Fruit fly (Drosophila melanogaster) whole organism, embryonic: Measurements from ENCODE around the gene CG8668.
A peak's percentile ranks its signal among the peaks of the same experiment; 100 is the strongest.

ENCODE experiments used
- CG1024 ChIP-seq: fragments of 200-800 bp; sonication (Bioruptor generic); IDR thresholded peaks from 2 replicates; pipeline ENCODE4 v1.3.6; 2022; ENCODE audit warnings: missing biosample characterization, missing genetic modification characterization
- CG10979 ChIP-seq: fragments of 200-800 bp; sonication (Bioruptor generic); optimal IDR thresholded peaks from 2 replicates; lab custom pipeline; 2018; ENCODE audit warnings: missing biosample characterization, mild to moderate bottlenecking, missing genetic modification characterization, moderate library complexity
- CG12299 ChIP-seq: fragments of 200-800 bp; sonication (Bioruptor generic); optimal IDR thresholded peaks from 2 replicates; lab custom pipeline; 2018; ENCODE audit warnings: missing biosample characterization, mild to moderate bottlenecking, missing genetic modification characterization
- CG15479 ChIP-seq: fragments of 200-800 bp; sonication (Bioruptor generic); optimal IDR thresholded peaks from 3 replicates; lab custom pipeline; 2019; ENCODE audit warnings: missing biosample characterization, mild to moderate bottlenecking, missing genetic modification characterization, moderate library complexity
- CG1647 ChIP-seq: fragments of 200-800 bp; sonication (Bioruptor generic); optimal IDR thresholded peaks from 3 replicates; lab custom pipeline; 2016; ENCODE audit warnings: missing biosample characterization, missing genetic modification characterization
- CG17385 ChIP-seq: fragments of 200-800 bp; sonication (Bioruptor generic); optimal IDR thresholded peaks from 3 replicates; lab custom pipeline; 2018; ENCODE audit warnings: missing biosample characterization, mild to moderate bottlenecking, missing genetic modification characterization
- CG1832 ChIP-seq: fragments of 200-800 bp; sonication (Bioruptor generic); optimal IDR thresholded peaks from 2 replicates; lab custom pipeline; 2017; ENCODE audit warnings: missing biosample characterization, mild to moderate bottlenecking, missing genetic modification characterization, inconsistent platforms
- CG2199 ChIP-seq: fragments of 200-800 bp; sonication (Bioruptor generic); IDR thresholded peaks from 3 replicates; pipeline ENCODE4 v1.3.6; 2022; ENCODE audit warnings: missing biosample characterization, missing genetic modification characterization
- CG30431 ChIP-seq: fragments of 200-800 bp; sonication (Bioruptor generic); optimal IDR thresholded peaks from 2 replicates; lab custom pipeline; 2017; ENCODE audit warnings: missing biosample characterization, missing genetic modification characterization
- CG3163 ChIP-seq: fragments of 200-800 bp; sonication (Bioruptor generic); optimal IDR thresholded peaks from 3 replicates; lab custom pipeline; 2016; ENCODE audit warnings: missing biosample characterization, missing genetic modification characterization
- CG3838 ChIP-seq: fragments of 200-800 bp; sonication (Bioruptor generic); optimal IDR thresholded peaks from 3 replicates; lab custom pipeline; 2016; ENCODE audit warnings: missing biosample characterization, missing genetic modification characterization
- CG4282 ChIP-seq: fragments of 200-800 bp; sonication (Bioruptor generic); optimal IDR thresholded peaks from 2 replicates; lab custom pipeline; 2016; ENCODE audit warnings: missing biosample characterization, missing genetic modification characterization
- CG4707 ChIP-seq: fragments of 200-800 bp; sonication (Bioruptor generic); optimal IDR thresholded peaks from 2 replicates; lab custom pipeline; 2018; ENCODE audit warnings: missing biosample characterization, mild to moderate bottlenecking, missing genetic modification characterization, moderate library complexity
- CG5953 ChIP-seq: fragments of 200-800 bp; sonication (Bioruptor generic); IDR thresholded peaks from 2 replicates; pipeline ENCODE4 v1.3.6; 2022; ENCODE audit warnings: missing biosample characterization, missing genetic modification characterization
- CG6254 ChIP-seq: fragments of 200-800 bp; sonication (Bioruptor generic); optimal IDR thresholded peaks from 3 replicates; lab custom pipeline; 2017; ENCODE audit warnings: mild to moderate bottlenecking, missing biosample characterization, missing genetic modification reagents, missing genetic modification characterization
- CG7556 ChIP-seq: fragments of 200-800 bp; sonication (Bioruptor generic); optimal IDR thresholded peaks from 2 replicates; lab custom pipeline; 2017; ENCODE audit warnings: missing biosample characterization, mild to moderate bottlenecking, missing genetic modification characterization
- CG9437 ChIP-seq: fragments of 200-800 bp; sonication (Bioruptor generic); optimal IDR thresholded peaks from 2 replicates; lab custom pipeline; 2018; ENCODE audit warnings: missing biosample characterization, mild to moderate bottlenecking, missing genetic modification characterization
- CHES-1-like ChIP-seq: fragments of 200-800 bp; sonication (Bioruptor generic); optimal IDR thresholded peaks from 2 replicates; lab custom pipeline; 2016; ENCODE audit warnings: missing biosample characterization, missing genetic modification characterization
- Camta ChIP-seq: fragments of 200-800 bp; sonication (Bioruptor generic); optimal IDR thresholded peaks from 2 replicates; lab custom pipeline; 2016; ENCODE audit warnings: missing biosample characterization, missing genetic modification characterization
- CrebB ChIP-seq: fragments of 200-800 bp; sonication (Bioruptor generic); optimal IDR thresholded peaks from 3 replicates; lab custom pipeline; 2018; ENCODE audit warnings: missing biosample characterization, mild to moderate bottlenecking, missing genetic modification characterization
- Dref ChIP-seq: fragments of 200-800 bp; sonication (Bioruptor generic); IDR thresholded peaks from 2 replicates; pipeline ENCODE4 v1.3.6; 2022; ENCODE audit warnings: missing biosample characterization, missing genetic modification characterization
- E2f2 ChIP-seq: fragments of 200-800 bp; sonication (Bioruptor generic); IDR thresholded peaks from 2 replicates; pipeline ENCODE4 v1.3.6; 2022; ENCODE audit warnings: missing biosample characterization, missing genetic modification characterization
- Hr3 ChIP-seq: fragments of 200-800 bp; sonication (Bioruptor generic); optimal IDR thresholded peaks from 3 replicates; lab custom pipeline; 2016; ENCODE audit warnings: missing biosample characterization, missing genetic modification characterization
- Max ChIP-seq: fragments of 200-800 bp; sonication (Bioruptor generic); optimal IDR thresholded peaks from 2 replicates; lab custom pipeline; 2016; ENCODE audit warnings: missing biosample characterization, mild to moderate bottlenecking, missing genetic modification characterization
- Med ChIP-seq: fragments of 200-800 bp; sonication (Bioruptor generic); peaks from one replicate; lab custom pipeline; 2016; ENCODE audit warnings: missing biosample characterization, missing genetic modification characterization, mild to moderate bottlenecking, inconsistent platforms, moderate library complexity
- Meics ChIP-seq: fragments of 200-800 bp; sonication (Bioruptor generic); optimal IDR thresholded peaks from 2 replicates; lab custom pipeline; 2017; ENCODE audit warnings: missing biosample characterization, mild to moderate bottlenecking, missing genetic modification characterization
- Neu2 ChIP-seq: fragments of 200-800 bp; sonication (Bioruptor generic); optimal IDR thresholded peaks from 3 replicates; lab custom pipeline; 2016; ENCODE audit warnings: missing biosample characterization, missing genetic modification characterization, borderline replicate concordance
- Nf-YA ChIP-seq: fragments of 200-800 bp; sonication (Bioruptor generic); IDR thresholded peaks from 2 replicates; pipeline ENCODE4 v1.3.6; 2022; ENCODE audit warnings: missing biosample characterization, missing genetic modification characterization
- PHDP ChIP-seq: fragments of 200-800 bp; sonication (Bioruptor generic); optimal IDR thresholded peaks from 3 replicates; lab custom pipeline; 2018; ENCODE audit warnings: missing biosample characterization, mild to moderate bottlenecking, missing genetic modification characterization, moderate library complexity
- Pdp1 ChIP-seq, 2 experiments: fragments of 200-800 bp; sonication (Bioruptor generic); optimal IDR thresholded peaks; 3 replicates each; lab custom pipeline; 2016; ENCODE audit warnings: missing biosample characterization in 2 of 2, missing genetic modification characterization in 2 of 2, mild to moderate bottlenecking in 1 of 2, moderate library complexity in 1 of 2
- Six4 ChIP-seq: fragments of 200-800 bp; sonication (Bioruptor generic); optimal IDR thresholded peaks from 2 replicates; lab custom pipeline; 2016; ENCODE audit warnings: missing biosample characterization, missing genetic modification characterization
- Usf ChIP-seq: fragments of 200-800 bp; sonication (Bioruptor generic); optimal IDR thresholded peaks from 2 replicates; lab custom pipeline; 2017; ENCODE audit warnings: missing genotype, missing biosample characterization, missing genetic modification characterization
- YL-1 ChIP-seq: fragments of 200-800 bp; sonication (Bioruptor generic); optimal IDR thresholded peaks from 3 replicates; lab custom pipeline; 2017; ENCODE audit warnings: missing biosample characterization, mild to moderate bottlenecking, missing genetic modification characterization
- br ChIP-seq: fragments of >200 bp; optimal IDR thresholded peaks from 2 replicates; lab custom pipeline; 2017
- chinmo ChIP-seq: fragments of 200-800 bp; sonication (Bioruptor generic); IDR thresholded peaks from 4 replicates; pipeline ENCODE4 v1.3.6; 2022; ENCODE audit warnings: missing biosample characterization, missing genetic modification characterization; ENCODE audit not compliant: partially characterized antibody
- crol ChIP-seq: fragments of 200-800 bp; sonication (Bioruptor generic); IDR thresholded peaks from 2 replicates; pipeline ENCODE4 v1.3.6; 2022; ENCODE audit warnings: missing biosample characterization, missing genetic modification characterization
- fd64A ChIP-seq: fragments of 200-800 bp; sonication (Bioruptor generic); optimal IDR thresholded peaks from 3 replicates; lab custom pipeline; 2018; ENCODE audit warnings: missing biosample characterization, mild to moderate bottlenecking, missing genetic modification characterization
- fru ChIP-seq: fragments of >200 bp; optimal IDR thresholded peaks from 2 replicates; lab custom pipeline; 2017
- gce ChIP-seq: fragments of 200-800 bp; sonication (Bioruptor generic); IDR thresholded peaks from 3 replicates; pipeline ENCODE4 v1.3.6; 2022; ENCODE audit warnings: missing biosample characterization, missing genetic modification characterization
- gcm ChIP-seq: fragments of 200-800 bp; sonication (Bioruptor generic); optimal IDR thresholded peaks from 2 replicates; lab custom pipeline; 2019; ENCODE audit warnings: missing biosample characterization, mild to moderate bottlenecking, missing genetic modification characterization, moderate library complexity
- gsb-n ChIP-seq: fragments of 200-800 bp; sonication (Bioruptor generic); optimal IDR thresholded peaks from 3 replicates; lab custom pipeline; 2018; ENCODE audit warnings: missing biosample characterization, mild to moderate bottlenecking, missing genetic modification characterization
- her ChIP-seq: fragments of 200-800 bp; sonication (Bioruptor generic); optimal IDR thresholded peaks from 2 replicates; lab custom pipeline; 2016; ENCODE audit warnings: missing biosample characterization, missing genetic modification characterization
- maf-S ChIP-seq: fragments of 200-800 bp; sonication (Bioruptor generic); optimal IDR thresholded peaks from 2 replicates; lab custom pipeline; 2016; ENCODE audit warnings: missing biosample characterization, missing genetic modification characterization
- onecut ChIP-seq: fragments of 200-800 bp; sonication (Bioruptor generic); IDR thresholded peaks from 2 replicates; pipeline ENCODE4 v1.3.6; 2022; ENCODE audit warnings: missing biosample characterization, missing genetic modification characterization
- otp ChIP-seq: fragments of 200-800 bp; sonication (Bioruptor generic); IDR thresholded peaks from 3 replicates; pipeline ENCODE4, ENCODE4 v1.3.6; 2022; ENCODE audit warnings: missing biosample characterization, missing genetic modification characterization
- row ChIP-seq: fragments of 200-800 bp; sonication (Bioruptor generic); IDR thresholded peaks from 3 replicates; pipeline ENCODE4 v1.3.6; 2022; ENCODE audit warnings: missing biosample characterization, missing genetic modification characterization
- schlank ChIP-seq: fragments of 200-800 bp; sonication (Bioruptor generic); optimal IDR thresholded peaks from 2 replicates; lab custom pipeline; 2018; ENCODE audit warnings: missing biosample characterization, mild to moderate bottlenecking, missing genetic modification characterization
- tgo ChIP-seq: fragments of 200-800 bp; sonication (Bioruptor generic); IDR thresholded peaks from 3 replicates; pipeline ENCODE4 v1.3.6; 2022; ENCODE audit warnings: missing biosample characterization, missing genetic modification characterization
- wdn ChIP-seq: fragments of 200-800 bp; sonication (Bioruptor generic); IDR thresholded peaks from 2 replicates; pipeline ENCODE4 v1.3.6; 2022; ENCODE audit warnings: missing biosample characterization, missing genetic modification characterization
- zfh1 ChIP-seq: fragments of 200-800 bp; sonication (Bioruptor generic); IDR thresholded peaks from 3 replicates; pipeline ENCODE4 v1.3.6; 2022; ENCODE audit warnings: missing biosample characterization, missing genetic modification characterization

The CG8668 gene

dm6 chr2L:8081640-8082485, 44.9 kb upstream of the CG8668 start (continued):
- TF ChIP-seq Max (GFP tag; lab: Kevin White, UChicago) = peak; percentile 54
- TF ChIP-seq CG9437 (GFP tag; lab: Kevin White, UChicago) = peak; percentile 86
- no peak for TF ChIP-seq Dref (GFP tag; lab: Robert Waterston, UW)
- TF ChIP-seq CG30431 = peak; percentile 81
- TF ChIP-seq CG6254 (GFP tag; lab: Kevin White, UChicago) = peak; percentile 64
- no peak for TF ChIP-seq CG1832
- TF ChIP-seq wdn = peak; percentile 70; the same call in 1 of the 2 replicates
- no peak for TF ChIP-seq fru (lab: Kevin White, UChicago)
- TF ChIP-seq crol = peak; percentile 42; the same call in 1 of the 2 replicates
- peak; percentile 60 for TF ChIP-seq Usf
- no peak for TF ChIP-seq fd64A
- peak; percentile 38 for TF ChIP-seq schlank
- peak; percentile 71 for TF ChIP-seq Med (GFP tag; lab: Kevin White, UChicago)
- no peak for TF ChIP-seq CG1647 (GFP tag; lab: Kevin White, UChicago)
- TF ChIP-seq onecut (GFP tag; lab: Robert Waterston, UW) = peak; percentile 83; the same call in 1 of the 2 replicates
- peak; percentile 71 for TF ChIP-seq E2f2 (GFP tag; lab: Robert Waterston, UW)
- peak; percentile 43 for TF ChIP-seq CrebB (tag; lab: Kevin White, UChicago)
- peak; percentile 90 for TF ChIP-seq CG10979 (tag; lab: Kevin White, UChicago)
- peak; percentile 92 for TF ChIP-seq tgo (GFP tag; lab: Robert Waterston, UW)
- TF ChIP-seq YL-1 = peak; percentile 44
- TF ChIP-seq chinmo (GFP tag; lab: Robert Waterston, UW) = no peak
- TF ChIP-seq gsb-n (tag; lab: Kevin White, UChicago) = peak; percentile 87
- peak; percentile 65 for TF ChIP-seq CG12299 (tag; lab: Kevin White, UChicago)
- TF ChIP-seq maf-S (GFP tag; lab: Kevin White, UChicago) = peak; percentile 37
- TF ChIP-seq CG15479 = peak; percentile 97
- TF ChIP-seq CG1024 = peak; percentile 74; the same call in 1 of the 2 replicates
- peak; percentile 93 for TF ChIP-seq CG7556 (GFP tag; lab: Kevin White, UChicago)
- peak; percentile 59 for TF ChIP-seq Nf-YA
- TF ChIP-seq CG3838 (GFP tag; lab: Kevin White, UChicago) = no peak
- TF ChIP-seq CG3163 (GFP tag; lab: Kevin White, UChicago) = no peak
- TF ChIP-seq CHES-1-like (GFP tag; lab: Kevin White, UChicago) = peak; percentile 22
- TF ChIP-seq Camta = peak; percentile 13
- TF ChIP-seq PHDP (tag; lab: Kevin White, UChicago) = peak; percentile 84
- TF ChIP-seq CG2199 (GFP tag; lab: Robert Waterston, UW) = peak; percentile 94
- peak; percentile 45 for TF ChIP-seq Six4 (GFP tag; lab: Kevin White, UChicago)
- peak; percentile 86 for TF ChIP-seq Hr3 (GFP tag; lab: Kevin White, UChicago)
- no peak for TF ChIP-seq gce (GFP tag; lab: Robert Waterston, UW)
- TF ChIP-seq Meics (GFP tag; lab: Kevin White, UChicago) = no peak
- TF ChIP-seq CG17385 (GFP tag; lab: Kevin White, UChicago) = peak; percentile 79
- 0 out of 3 replicates have a peak, but pooled peaks have one; percentile 18 for TF ChIP-seq otp
- no peak for TF ChIP-seq br
- peak; percentile 85; the same call in 2 of the 3 replicates for TF ChIP-seq zfh1 (GFP tag; lab: Robert Waterston, UW)
- peak; percentile 86 for TF ChIP-seq row (GFP tag; lab: Robert Waterston, UW)
- TF ChIP-seq gcm (GFP tag; lab: Kevin White, UChicago) = peak; percentile 87
- peak; percentile 30 for TF ChIP-seq CG4707 (GFP tag; lab: Kevin White, UChicago)
- TF ChIP-seq CG4282 (GFP tag; lab: Kevin White, UChicago) = no peak
- TF ChIP-seq CG5953 = peak; percentile 80; the same call in 1 of the 2 replicates
- TF ChIP-seq Pdp1 (GFP tag; optimal IDR thresholded peaks at IDR 0.05; lab: Kevin White, UChicago) = peak in 1 of 2 experiments; percentile 34
- no peak for TF ChIP-seq her
- TF ChIP-seq Neu2 (GFP tag; lab: Kevin White, UChicago) = no peak
